Worm (Caenorhabditis elegans) whole organism, midembryonic: ENCODE data around the gene K07F5.6.
"Not testable (repeated sequence)": the region's sequence is repeated elsewhere in the genome, so short reads cannot be mapped to it uniquely, and the experiment has no call there.

Source experiments
- T22C8.4 ChIP-seq: fragments of 200-800 bp; sonication (Bioruptor generic); IDR thresholded peaks from 2 replicates; pipeline ENCODE4 v1.3.6; 2022; ENCODE audit warnings: missing genetic modification characterization, missing compliant biosample characterization
- cog-1 ChIP-seq: sonication (generic microtip); optimal IDR thresholded peaks from 2 replicates; lab custom pipeline; 2016; ENCODE audit warnings: missing genetic modification characterization, missing compliant biosample characterization
- flt-1 ChIP-seq: fragments of 200-800 bp; sonication (Bioruptor generic); IDR thresholded peaks from 2 replicates; pipeline ENCODE4 v1.3.6; 2022; ENCODE audit warnings: missing genetic modification characterization, missing compliant biosample characterization
- klf-2 ChIP-seq: fragments of 200-800 bp; sonication (Bioruptor generic); conservative IDR thresholded peaks from 2 replicates; pipeline ENCODE4 v1.3.6; 2022; ENCODE audit warnings: missing genetic modification reagents, missing genetic modification characterization, missing compliant biosample characterization
- med-1 ChIP-seq: sonication (generic microtip); optimal IDR thresholded peaks from 2 replicates; lab custom pipeline; 2017; ENCODE audit warnings: missing genetic modification characterization, mild to moderate bottlenecking, missing compliant biosample characterization, antibody characterized with exemption, missing genetic modification reagents; ENCODE audit not compliant: insufficient read depth
- ref-1 ChIP-seq: fragments of 200-800 bp; sonication (Bioruptor generic); conservative IDR thresholded peaks from 2 replicates; pipeline ENCODE4 v1.3.6; 2022; ENCODE audit warnings: missing genetic modification reagents, missing genetic modification characterization, missing compliant biosample characterization
- tab-1 ChIP-seq: fragments of 200-800 bp; sonication (Bioruptor generic); IDR thresholded peaks from 2 replicates; pipeline ENCODE4 v1.3.6; 2022; ENCODE audit warnings: missing genetic modification characterization, missing compliant biosample characterization
- ztf-23 ChIP-seq: fragments of 200-800 bp; sonication (Bioruptor generic); IDR thresholded peaks from 2 replicates; pipeline ENCODE4 v1.3.6; 2022; ENCODE audit warnings: missing genetic modification reagents, missing genetic modification characterization, missing compliant biosample characterization
- ztf-29 ChIP-seq: fragments of 200-800 bp; sonication (Bioruptor generic); IDR thresholded peaks from 2 replicates; pipeline ENCODE4 v1.3.6; 2022; ENCODE audit warnings: missing genetic modification reagents, missing genetic modification characterization, missing compliant biosample characterization

The K07F5.6 gene

DNA sequence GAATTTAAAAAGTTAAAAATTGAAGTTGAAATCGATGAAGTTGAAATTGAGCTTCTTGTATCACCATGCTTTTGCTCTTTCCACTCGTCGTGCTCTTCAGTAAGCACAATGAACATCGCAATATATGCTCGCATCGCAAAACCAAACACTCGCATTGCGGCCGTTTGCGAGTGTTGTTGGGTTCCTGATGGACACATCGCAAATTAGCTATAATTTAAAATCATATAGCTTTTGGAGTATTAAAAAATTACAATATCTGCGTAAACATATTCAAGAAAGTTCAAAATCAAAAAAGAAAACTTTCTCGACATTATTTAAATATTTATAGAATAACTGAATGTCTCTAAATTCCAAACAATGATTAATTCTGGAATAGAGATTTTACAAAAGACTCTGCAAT lies 4.4 kb downstream of the K07F5.6 start, which contains the start of gene K07F5.17:
Gene K07F5.17 (plus strand): TSS at position 301 of the 400 bp plus-strand sequence.
- TF ChIP-seq cog-1 (tag; lab: Kevin White, UChicago) (no peak), ztf-23 (GFP tag; lab: Robert Waterston, UW) (no peak), med-1 (GFP tag; lab: Kevin White, UChicago) (no peak), tab-1 (GFP tag; lab: Robert Waterston, UW) (no peak), klf-2 (GFP tag; lab: Robert Waterston, UW) (no peak), ztf-29 (GFP tag; lab: Robert Waterston, UW) (no peak)

DNA sequence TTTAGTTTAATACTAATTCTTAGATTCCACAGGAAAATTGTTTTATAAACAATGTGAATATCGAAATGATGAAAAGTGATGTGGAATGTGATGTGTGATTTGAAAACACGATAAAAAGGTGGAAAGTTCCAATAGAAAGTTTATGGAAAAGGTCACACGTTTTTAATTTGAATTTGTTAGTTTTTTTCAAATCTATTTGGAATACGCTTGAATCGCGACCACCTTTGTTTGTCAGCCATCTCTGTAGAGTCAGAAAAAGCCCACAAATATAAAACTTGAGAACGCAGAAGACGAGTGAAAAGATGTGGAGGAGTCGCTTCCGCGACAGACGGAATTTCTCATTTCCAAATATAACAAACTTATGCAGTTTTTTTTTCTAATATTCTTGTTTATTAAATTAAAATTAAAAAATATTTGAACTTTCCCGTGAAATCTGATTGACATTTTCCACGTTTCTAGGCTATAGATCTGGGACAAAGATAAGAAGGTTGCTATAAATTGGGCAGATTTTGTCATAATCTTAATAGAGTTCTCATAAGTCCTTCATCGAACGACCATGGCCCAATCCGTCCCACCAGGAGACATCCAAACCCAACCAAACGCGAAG lies 5.4 kb downstream of the K07F5.6 start, which contains the start of the genes kin-24 and msp-56:
Gene kin-24 (minus strand): TSS at position 101 of the 607 bp plus-strand sequence.
Gene msp-56 (plus strand): TSS at position 557 of the 607 bp plus-strand sequence.
- TF ChIP-seq ref-1 (GFP tag; lab: Robert Waterston, UW) (no peak), ztf-23 (GFP tag; lab: Robert Waterston, UW) (no peak), med-1 (GFP tag; lab: Kevin White, UChicago) (no peak), cog-1 (tag; lab: Kevin White, UChicago) (no peak), klf-2 (GFP tag; lab: Robert Waterston, UW) (no peak), T22C8.4 (GFP tag; lab: Robert Waterston, UW) (no peak), flt-1 (no peak), ztf-29 (GFP tag; lab: Robert Waterston, UW) (no peak), tab-1 (GFP tag; lab: Robert Waterston, UW) (no peak)

DNA sequence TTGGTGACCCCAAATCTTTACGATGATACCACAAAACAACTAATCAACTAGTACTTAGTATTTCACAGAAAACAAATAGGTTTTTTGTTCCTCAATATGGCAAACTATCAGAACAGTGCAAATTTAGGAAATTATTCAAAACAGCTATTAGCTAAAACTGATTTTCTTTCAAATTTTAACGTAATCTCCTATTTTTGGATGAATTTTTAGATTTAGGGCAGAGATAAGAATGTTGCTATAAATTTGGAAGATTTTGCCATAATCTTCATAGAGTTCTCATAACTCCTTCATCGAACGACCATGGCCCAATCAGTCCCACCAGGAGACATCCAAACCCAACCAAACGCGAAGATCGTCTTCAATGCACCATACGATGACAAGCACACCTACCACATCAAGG lies 9.1 kb downstream of the K07F5.6 start, which contains the start of gene msp-10:
Gene msp-10 (plus strand): TSS at position 301 of the 400 bp plus-strand sequence.
- not testable (repeated sequence) for TF ChIP-seq cog-1 (tag; lab: Kevin White, UChicago); tab-1 (GFP tag; lab: Robert Waterston, UW); T22C8.4 (GFP tag; lab: Robert Waterston, UW)

DNA sequence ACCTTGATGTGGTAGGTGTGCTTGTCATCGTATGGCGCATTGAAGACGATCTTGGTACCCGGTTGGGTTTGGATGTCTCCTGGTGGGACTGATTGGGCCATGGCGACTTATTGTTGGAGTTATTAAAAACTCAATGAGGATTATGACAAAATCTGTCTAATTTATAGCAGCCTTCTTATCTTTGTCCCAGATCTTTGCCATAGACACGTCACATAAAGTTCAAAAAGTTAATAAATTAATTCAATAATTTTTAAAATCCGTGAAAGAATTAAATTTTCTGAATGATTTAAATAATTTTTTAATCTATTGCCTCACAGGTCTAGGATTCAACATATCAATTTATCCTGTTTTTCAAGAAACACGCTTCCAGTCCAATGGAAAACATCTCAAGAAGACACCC lies 10.2 kb downstream of the K07F5.6 start, which contains the start of gene msp-81:
Gene msp-81 (minus strand): TSS at position 101 of the 400 bp plus-strand sequence.
- TF ChIP-seq flt-1 = no peak
- no peak for TF ChIP-seq T22C8.4 (GFP tag; lab: Robert Waterston, UW)
- TF ChIP-seq med-1 (GFP tag; lab: Kevin White, UChicago) = no peak

DNA sequence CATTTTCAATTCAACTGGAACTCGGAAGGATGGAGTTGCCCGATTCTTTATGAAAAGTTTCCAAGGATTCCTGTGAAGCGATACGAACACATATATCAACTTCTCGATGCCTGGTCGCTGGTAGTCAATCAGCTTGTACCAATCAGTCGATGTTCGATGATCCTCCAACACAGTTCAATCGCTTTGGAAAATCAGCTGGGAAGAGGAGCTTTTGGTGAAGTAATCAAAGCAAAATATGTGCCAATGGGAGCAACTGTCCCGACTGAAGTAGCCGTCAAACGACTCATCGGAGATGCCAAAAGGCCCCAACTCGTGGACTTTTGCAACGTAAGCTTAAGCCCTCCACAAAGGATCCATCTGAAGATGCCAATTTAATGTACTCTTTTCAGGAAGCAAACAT lies 13.1 kb downstream of the K07F5.6 start:
- no peak for TF ChIP-seq ref-1 (GFP tag; lab: Robert Waterston, UW)
- no peak for TF ChIP-seq tab-1 (GFP tag; lab: Robert Waterston, UW)
- no peak for TF ChIP-seq med-1 (GFP tag; lab: Kevin White, UChicago)
- no peak for TF ChIP-seq T22C8.4 (GFP tag; lab: Robert Waterston, UW)
- no peak for TF ChIP-seq cog-1 (tag; lab: Kevin White, UChicago)
- no peak for TF ChIP-seq klf-2 (GFP tag; lab: Robert Waterston, UW)
- TF ChIP-seq flt-1 = no peak
- no peak for TF ChIP-seq ztf-23 (GFP tag; lab: Robert Waterston, UW)
- TF ChIP-seq ztf-29 (GFP tag; lab: Robert Waterston, UW) = no peak

DNA sequence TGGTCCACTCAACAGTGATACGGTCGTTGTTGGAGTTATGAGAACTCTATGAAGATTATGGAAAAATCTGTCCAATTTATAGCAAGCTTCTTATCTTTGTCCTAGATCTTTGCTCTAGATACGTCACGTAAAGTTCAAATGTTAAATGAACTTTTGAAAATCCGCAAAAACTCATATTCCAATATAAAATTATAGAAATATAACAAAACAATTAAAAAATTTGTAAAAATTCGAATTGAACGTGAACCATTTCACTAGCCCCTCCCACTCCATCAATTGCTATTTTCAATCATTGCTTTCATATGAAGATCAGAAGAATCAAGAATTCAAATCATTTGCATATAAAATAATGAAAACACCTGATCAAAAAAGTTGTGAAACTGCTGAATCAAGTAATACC lies 13.9 kb downstream of the K07F5.6 start, which contains the start of gene kin-21:
Gene kin-21 (plus strand): TSS at position 301 of the 400 bp plus-strand sequence.
- TF ChIP-seq cog-1 (tag; lab: Kevin White, UChicago) (no peak), ztf-23 (GFP tag; lab: Robert Waterston, UW) (no peak), ztf-29 (GFP tag; lab: Robert Waterston, UW) (no peak), tab-1 (GFP tag; lab: Robert Waterston, UW) (no peak), T22C8.4 (GFP tag; lab: Robert Waterston, UW) (no peak), med-1 (GFP tag; lab: Kevin White, UChicago) (no peak), klf-2 (GFP tag; lab: Robert Waterston, UW) (no peak), flt-1 (no peak), ref-1 (GFP tag; lab: Robert Waterston, UW) (no peak)

DNA sequence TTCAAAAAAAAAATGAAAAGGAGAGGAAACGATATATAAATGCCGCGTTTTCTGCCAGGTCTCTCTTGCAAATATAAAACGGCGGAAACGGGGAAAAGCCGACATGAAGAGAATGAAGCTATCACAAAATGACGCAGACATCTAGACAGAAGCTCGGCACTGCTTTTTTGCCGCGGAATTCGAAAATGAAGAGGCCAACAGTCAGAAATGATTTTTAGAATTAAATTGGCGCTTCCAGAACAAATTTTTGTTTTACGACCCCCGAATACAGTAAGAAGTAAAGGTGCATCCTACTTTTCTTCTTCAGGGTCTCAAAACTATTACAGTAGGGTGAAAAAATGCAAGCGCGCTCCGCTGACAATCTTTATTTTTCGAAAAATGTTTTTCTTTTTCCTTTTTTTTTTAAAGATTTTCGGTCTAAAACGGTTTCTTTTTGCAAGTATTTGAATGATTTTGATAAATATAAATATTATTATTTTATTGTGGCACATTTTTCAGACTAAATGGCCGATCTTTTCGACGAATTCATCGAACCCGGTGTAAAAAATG lies 21.2 kb downstream of the K07F5.6 start, which contains the start of gene mtr-4:
Gene mtr-4 (plus strand): TSS at position 499 of the 549 bp plus-strand sequence.
- TF ChIP-seq flt-1 (no peak), klf-2 (GFP tag; lab: Robert Waterston, UW) (no peak), med-1 (GFP tag; lab: Kevin White, UChicago) (no peak), ref-1 (GFP tag; lab: Robert Waterston, UW) (no peak), ztf-23 (GFP tag; lab: Robert Waterston, UW) (no peak), tab-1 (GFP tag; lab: Robert Waterston, UW) (no peak), ztf-29 (GFP tag; lab: Robert Waterston, UW) (peak; percentile 64; the same call in 1 of the 2 replicates), T22C8.4 (GFP tag; lab: Robert Waterston, UW) (no peak)

DNA sequence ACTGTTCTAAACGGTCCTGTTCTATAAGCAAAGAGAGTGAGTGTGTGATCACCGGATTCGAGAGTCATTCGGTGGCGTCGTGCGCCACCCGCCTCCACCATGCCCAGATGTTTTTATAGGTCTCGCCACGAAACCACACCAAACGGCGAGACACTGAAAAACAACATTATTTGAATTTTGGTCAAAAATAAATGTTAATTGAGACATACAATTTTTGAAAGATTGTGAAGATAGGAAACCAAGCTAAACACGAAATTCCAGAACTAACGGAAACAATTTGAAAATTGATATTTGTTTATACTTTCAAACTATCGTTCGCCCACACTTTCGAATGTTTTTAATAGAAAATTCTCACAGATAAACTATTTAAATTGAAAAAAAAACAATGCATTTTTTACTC lies 22.0 kb downstream of the K07F5.6 start, which contains the start of gene catp-6:
Gene catp-6 (minus strand): TSS at position 101 of the 400 bp plus-strand sequence.
- TF ChIP-seq T22C8.4 (GFP tag; lab: Robert Waterston, UW) (no peak), tab-1 (GFP tag; lab: Robert Waterston, UW) (no peak), ztf-23 (GFP tag; lab: Robert Waterston, UW) (no peak)

DNA sequence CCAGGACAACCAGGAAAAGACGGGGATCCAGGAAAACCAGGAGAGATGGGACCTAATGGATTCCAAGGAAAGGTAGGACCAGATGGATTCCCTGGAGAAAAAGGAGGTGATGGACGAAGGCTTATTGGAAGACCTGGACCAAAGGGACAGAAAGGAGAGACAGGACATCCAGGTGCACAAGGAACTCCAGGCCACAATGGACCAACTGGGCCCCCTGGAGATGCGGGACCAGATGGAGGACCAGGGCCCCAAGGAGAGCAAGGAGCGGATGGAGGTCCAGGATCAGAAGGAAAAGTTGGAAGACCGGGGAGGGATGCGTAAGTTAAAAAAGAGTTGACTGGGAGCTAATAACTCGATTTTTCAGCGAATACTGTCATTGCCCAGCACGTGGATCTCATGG lies 23.9 kb downstream of the K07F5.6 start:
- no peak for TF ChIP-seq ztf-29 (GFP tag; lab: Robert Waterston, UW)
- TF ChIP-seq cog-1 (tag; lab: Kevin White, UChicago) = no peak
- no peak for TF ChIP-seq T22C8.4 (GFP tag; lab: Robert Waterston, UW)
- TF ChIP-seq flt-1 = no peak
- no peak for TF ChIP-seq tab-1 (GFP tag; lab: Robert Waterston, UW)
- no peak for TF ChIP-seq klf-2 (GFP tag; lab: Robert Waterston, UW)
- TF ChIP-seq ref-1 (GFP tag; lab: Robert Waterston, UW) = no peak
- no peak for TF ChIP-seq ztf-23 (GFP tag; lab: Robert Waterston, UW)
- TF ChIP-seq med-1 (GFP tag; lab: Kevin White, UChicago) = no peak
